Worm (Caenorhabditis elegans) whole organism, L2 larva: ENCODE results near the gene F13H8.6.

ENCODE experiments used
- ZK546.5 ChIP-seq: sonication (generic microtip); optimal IDR thresholded peaks from 2 replicates; lab custom pipeline; 2017; ENCODE audit warnings: missing biosample characterization, missing genetic modification characterization
- nhr-11 ChIP-seq: fragments of 150-350 bp; optimal IDR thresholded peaks from 2 replicates; lab custom pipeline; 2014; ENCODE audit warnings: missing biosample characterization, missing genetic modification characterization
- nhr-12 ChIP-seq: fragments of 150-350 bp; optimal IDR thresholded peaks from 2 replicates; lab custom pipeline; 2014; ENCODE audit warnings: missing biosample characterization, missing genetic modification characterization
- nhr-237 ChIP-seq: fragments of 150-350 bp; optimal IDR thresholded peaks from 2 replicates; lab custom pipeline; 2014; ENCODE audit warnings: missing biosample characterization, missing genetic modification characterization

DNA sequence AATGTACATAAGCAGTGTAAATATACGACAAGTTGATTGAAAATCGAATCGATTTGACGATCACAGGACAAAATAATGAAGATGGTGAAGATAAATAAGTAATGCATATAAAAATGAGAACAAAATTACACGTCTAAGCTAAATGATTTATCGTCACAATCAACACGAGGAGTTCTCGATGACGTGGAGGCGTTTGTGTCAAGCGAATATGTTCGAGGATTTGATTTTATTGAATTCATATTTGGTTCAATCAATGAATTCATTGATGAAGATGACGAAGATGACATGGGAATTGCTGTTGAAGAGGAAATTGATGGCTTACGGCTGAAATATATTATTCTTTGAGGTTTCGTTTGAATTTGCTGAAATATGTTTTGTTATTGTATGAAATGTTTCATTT is 5.8 kb upstream of the F13H8.6 start, which contains the start of gene nyn-3:
- no peak for TF ChIP-seq nhr-11 (tag; lab: Kevin White, UChicago)
- no peak for TF ChIP-seq nhr-237 (tag; lab: Kevin White, UChicago)
- TF ChIP-seq nhr-12 (tag; lab: Kevin White, UChicago), result no peak
- TF ChIP-seq ZK546.5 (tag; lab: Kevin White, UChicago), result no peak
